Worm (Caenorhabditis elegans) whole organism, young adult: ENCODE data around the gene grl-11.

ENCODE experiments used
- C17E4.6 ChIP-seq: fragments of 200-800 bp; sonication (Bioruptor generic); IDR thresholded peaks from 2 replicates; pipeline ENCODE4 v1.3.6; 2022; ENCODE audit warnings: missing genetic modification reagents, missing genetic modification characterization, missing compliant biosample characterization
- K11D2.4 ChIP-seq: fragments of 200-800 bp; sonication (Bioruptor generic); IDR thresholded peaks from 2 replicates; pipeline ENCODE4 v1.3.6; 2022; ENCODE audit warnings: missing genetic modification reagents, missing genetic modification characterization, missing compliant biosample characterization
- ceh-40 ChIP-seq: fragments of 200-800 bp; sonication (Bioruptor generic); IDR thresholded peaks from 2 replicates; pipeline ENCODE4 v1.3.6; 2022; ENCODE audit warnings: missing genetic modification characterization, missing compliant biosample characterization
- die-1 ChIP-seq: sonication (generic microtip); optimal IDR thresholded peaks from 2 replicates; lab custom pipeline; 2016; ENCODE audit warnings: missing genotype, mild to moderate bottlenecking, missing genetic modification characterization, missing compliant biosample characterization
- egl-18 ChIP-seq: fragments of 200-800 bp; sonication (Bioruptor generic); IDR thresholded peaks from 2 replicates; pipeline ENCODE4 v1.3.6; 2022; ENCODE audit warnings: missing genetic modification reagents, missing genetic modification characterization, missing compliant biosample characterization
- ets-4 ChIP-seq: fragments of 200-800 bp; sonication (Bioruptor generic); optimal IDR thresholded peaks from 2 replicates; lab custom pipeline; 2018; ENCODE audit warnings: mild to moderate bottlenecking, missing genetic modification characterization, missing compliant biosample characterization
- him-1 ChIP-seq: sonication (generic microtip); optimal IDR thresholded peaks from 2 replicates; lab custom pipeline; 2016; ENCODE audit warnings: missing genotype, missing genetic modification reagents, missing genetic modification characterization, missing compliant biosample characterization
- madf-6 ChIP-seq: fragments of 200-800 bp; sonication (Bioruptor generic); IDR thresholded peaks from 2 replicates; pipeline ENCODE4 v1.3.6; 2022; ENCODE audit warnings: missing genetic modification reagents, missing genetic modification characterization, missing compliant biosample characterization
- pha-4 ChIP-seq: fragments of 150-350 bp; sonication (generic microtip); optimal IDR thresholded peaks from 2 replicates; lab custom pipeline; 2014; ENCODE audit warnings: missing biosample characterization, missing genetic modification reagents, missing genetic modification characterization
- snpc-1.3 ChIP-seq: sonication (generic microtip); optimal IDR thresholded peaks from 2 replicates; lab custom pipeline; 2017; ENCODE audit warnings: missing genetic modification characterization, mild to moderate bottlenecking, missing compliant biosample characterization, antibody characterized with exemption, moderate library complexity, missing genotype, missing genetic modification reagents; ENCODE audit not compliant: insufficient read depth
- snpc-4 ChIP-seq, 5 experiments: fragments of 150-350 bp in 1 of 5; sonication (generic microtip) in 4 of 5; optimal IDR thresholded peaks; 2 replicates each; lab custom pipeline; 2014 to 2018; ENCODE audit warnings: missing genetic modification characterization in 5 of 5, missing biosample characterization in 3 of 5, antibody characterized with exemption in 2 of 5, mild to moderate bottlenecking in 2 of 5, missing compliant biosample characterization in 2 of 5, missing genotype in 2 of 5, moderate library complexity in 2 of 5, missing genetic modification reagents in 1 of 5
- unc-62 ChIP-seq: fragments of 150-350 bp; optimal IDR thresholded peaks from 2 replicates; lab custom pipeline; 2014; ENCODE audit warnings: missing biosample characterization, missing genetic modification reagents, missing genetic modification characterization

DNA sequence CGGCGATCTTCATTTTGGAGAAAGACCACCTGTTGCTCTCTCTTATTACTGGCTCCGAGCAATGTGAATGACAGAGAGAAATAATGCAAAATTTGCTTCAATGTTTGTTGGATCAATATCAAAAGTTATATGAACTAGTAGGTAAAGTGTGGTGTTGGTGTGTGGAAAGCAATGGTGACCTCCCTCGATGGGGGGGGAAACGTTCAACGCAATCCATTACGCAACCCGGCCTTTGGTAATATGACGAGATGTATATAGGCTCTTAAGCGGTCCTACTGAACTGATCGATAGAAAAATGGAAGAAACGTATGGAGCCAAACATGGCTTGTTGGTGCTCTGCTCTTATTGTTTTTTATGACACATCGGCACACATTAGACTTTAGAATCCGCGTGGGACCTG is 8.4 kb downstream of the grl-11 start:
- TF ChIP-seq madf-6 (GFP tag; lab: Robert Waterston, UW) (no peak), snpc-1.3 (tag; lab: Kevin White, UChicago) (no peak), ets-4 (no peak), C17E4.6 (GFP tag; lab: Robert Waterston, UW) (no peak), snpc-4 (GFP tag; optimal IDR thresholded peaks at IDR 0.05; lab: Kevin White, UChicago) (no peak), snpc-4 (tag; optimal IDR thresholded peaks at IDR 0.05; lab: Kevin White, UChicago) (no peak), K11D2.4 (GFP tag; lab: Robert Waterston, UW) (no peak), pha-4 (tag; lab: Kevin White, UChicago) (no peak), ceh-40 (GFP tag; lab: Robert Waterston, UW) (no peak), egl-18 (GFP tag; lab: Robert Waterston, UW) (no peak), unc-62 (GFP tag; lab: Kevin White, UChicago) (no peak), him-1 (tag; lab: Kevin White, UChicago) (no peak), die-1 (tag; lab: Kevin White, UChicago) (no peak)
